Worm (Caenorhabditis elegans): ENCODE measurements around the gene sdz-11.

The sdz-11 gene

DNA sequence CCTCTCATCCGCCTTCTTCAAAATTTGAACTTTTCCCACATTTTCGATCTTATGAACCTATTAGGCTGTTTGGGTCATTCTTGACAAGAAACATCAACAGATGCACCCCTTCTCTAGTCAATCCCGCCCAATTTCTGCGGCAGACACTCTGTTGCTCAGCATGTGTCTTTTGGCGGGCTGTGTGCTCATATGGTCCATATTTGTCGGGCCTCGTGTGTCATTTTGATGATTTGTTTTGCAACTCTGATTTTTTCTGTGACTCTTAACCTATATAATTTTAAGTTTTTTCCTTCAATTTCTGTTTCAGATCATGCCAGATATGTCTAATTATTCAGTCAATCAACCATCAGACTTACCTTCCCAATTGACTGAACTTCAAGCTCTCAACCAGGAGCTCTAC is 35.1 kb upstream of the sdz-11 start, which contains the start of gene T24E12.13:
Gene T24E12.13 (plus strand): TSS at position 301 of the 400 bp plus-strand sequence.
- TF ChIP-seq C08G9.2 (tag; optimal IDR thresholded peaks at IDR 0.05) (no peak), nhr-11 (tag; optimal IDR thresholded peaks at IDR 0.05) (no peak), C38D4.7 (GFP tag; optimal IDR thresholded peaks at IDR 0.05) (no peak), ttx-3 (tag; optimal IDR thresholded peaks at IDR 0.05) (no peak)

DNA sequence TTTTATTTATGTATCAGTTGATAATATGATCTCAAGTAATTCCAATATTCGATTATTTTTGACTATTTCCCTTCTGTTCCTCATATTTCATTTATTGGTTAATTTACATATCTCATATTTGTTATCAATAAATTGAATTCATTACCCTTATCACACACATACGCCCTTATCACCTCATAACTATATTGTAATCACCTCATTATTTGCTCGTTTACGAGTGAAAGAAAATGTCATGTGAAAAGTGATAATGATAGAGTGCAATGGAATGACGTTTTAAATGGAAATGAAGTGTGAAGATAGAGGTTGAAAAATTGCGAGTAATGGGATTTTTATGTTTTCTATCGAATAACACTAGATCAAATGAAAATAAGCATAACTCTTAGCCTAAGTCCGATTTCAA is 34.5 kb upstream of the sdz-11 start:
- peak; percentile 99 for TF ChIP-seq elt-2 (tag; optimal IDR thresholded peaks at IDR 0.05)
- no peak for TF ChIP-seq ama-1 (optimal IDR thresholded peaks at IDR 0.05)
- TF ChIP-seq rnt-1 (tag; optimal IDR thresholded peaks at IDR 0.05): no peak
- no peak for TF ChIP-seq hlh-6 (tag; optimal IDR thresholded peaks at IDR 0.05)
- TF ChIP-seq tbx-7 (tag; optimal IDR thresholded peaks at IDR 0.05): no peak
- TF ChIP-seq npax-4 (tag; optimal IDR thresholded peaks at IDR 0.05): no peak
- no peak for TF ChIP-seq eyg-1 (tag; optimal IDR thresholded peaks at IDR 0.05)
- TF ChIP-seq ceh-31 (tag; optimal IDR thresholded peaks at IDR 0.05): no peak
- TF ChIP-seq ahr-1 (tag; optimal IDR thresholded peaks at IDR 0.05): no peak
- TF ChIP-seq pqm-1 (tag; optimal IDR thresholded peaks at IDR 0.05): peak; percentile 53
- no peak for TF ChIP-seq nhr-11 (tag; optimal IDR thresholded peaks at IDR 0.05)

- TF ChIP-seq T23F11.4 (GFP tag; optimal IDR thresholded peaks at IDR 0.05) (no peak), Y22D7AL.16 (tag; optimal IDR thresholded peaks at IDR 0.05) (no peak), rnt-1 (tag; optimal IDR thresholded peaks at IDR 0.05) (no peak), fkh-10 (GFP tag; optimal IDR thresholded peaks at IDR 0.05) (no peak), ceh-34 (tag; optimal IDR thresholded peaks at IDR 0.05) (no peak), dve-1 (tag; optimal IDR thresholded peaks at IDR 0.05) (no peak), K09A11.1 (tag; optimal IDR thresholded peaks at IDR 0.05; ENCODE audit: insufficient read depth) (no peak), pqm-1 (tag; optimal IDR thresholded peaks at IDR 0.05) (no peak), hlh-8 (tag; optimal IDR thresholded peaks at IDR 0.05) (no peak), npax-4 (tag; optimal IDR thresholded peaks at IDR 0.05) (no peak), tbx-7 (tag; optimal IDR thresholded peaks at IDR 0.05) (no peak)
These were observed 33.7 kb upstream of the sdz-11 start for ce11 chrII:3785756-3786155.

ce11 chrII:3785257-3785656 is 33.2 kb upstream of the sdz-11 start, which contains the start of gene T24E12.1:
T24E12.1 (plus strand) TSS chrII:3785557.
- TF ChIP-seq ceh-45 (GFP tag; IDR thresholded peaks at IDR 0.05) (no peak), lin-11 (tag; optimal IDR thresholded peaks at IDR 0.05) (no peak), ceh-22 (tag; optimal IDR thresholded peaks at IDR 0.05) (no peak), madf-2 (tag; optimal IDR thresholded peaks at IDR 0.05) (no peak), unc-42 (tag; optimal IDR thresholded peaks at IDR 0.05) (no peak), K09A11.1 (tag; optimal IDR thresholded peaks at IDR 0.05; ENCODE audit: insufficient read depth) (no peak), fkh-10 (GFP tag; optimal IDR thresholded peaks at IDR 0.05) (no peak), ztf-16 (tag; optimal IDR thresholded peaks at IDR 0.05) (no peak), K02D7.2 (tag; optimal IDR thresholded peaks at IDR 0.05) (no peak), ref-2 (tag; optimal IDR thresholded peaks at IDR 0.05) (no peak), nfya-1 (tag; optimal IDR thresholded peaks at IDR 0.05) (no peak), unc-86 (tag; optimal IDR thresholded peaks at IDR 0.05) (no peak), pax-1 (tag; optimal IDR thresholded peaks at IDR 0.05) (no peak), ahr-1 (tag; optimal IDR thresholded peaks at IDR 0.05) (no peak), npax-4 (tag; optimal IDR thresholded peaks at IDR 0.05) (no peak), hlh-8 (tag; optimal IDR thresholded peaks at IDR 0.05) (no peak), elt-4 (tag; optimal IDR thresholded peaks at IDR 0.05) (no peak)

ce11 chrII:3782309-3783000 is 30.4 kb upstream of the sdz-11 start, which contains the start of gene T24E12.2:
T24E12.2 (plus strand) TSS chrII:3782950.
- TF ChIP-seq ceh-14 (tag; optimal IDR thresholded peaks at IDR 0.05) (no peak), ceh-34 (tag; optimal IDR thresholded peaks at IDR 0.05) (no peak), C38D4.7 (GFP tag; optimal IDR thresholded peaks at IDR 0.05) (no peak), ceh-18 (tag; optimal IDR thresholded peaks at IDR 0.05) (no peak), fkh-10 (GFP tag; optimal IDR thresholded peaks at IDR 0.05) (no peak), ref-2 (tag; optimal IDR thresholded peaks at IDR 0.05) (no peak), elt-2 (tag; optimal IDR thresholded peaks at IDR 0.05) (no peak), ceh-2 (tag; optimal IDR thresholded peaks at IDR 0.05) (no peak), ama-1 (optimal IDR thresholded peaks at IDR 0.05) (no peak), pha-4 (tag; optimal IDR thresholded peaks at IDR 0.05) (no peak), elt-4 (tag; optimal IDR thresholded peaks at IDR 0.05) (no peak), ahr-1 (tag; optimal IDR thresholded peaks at IDR 0.05) (no peak), tbx-7 (tag; optimal IDR thresholded peaks at IDR 0.05) (no peak), ceh-30 (tag; optimal IDR thresholded peaks at IDR 0.05) (no peak)

Measured in whole organism, late embryonic.